Worm (Caenorhabditis elegans) whole organism, L4 larva: Measurements from ENCODE around the gene dhhc-8.

ENCODE experiments used
- F10B5.3 ChIP-seq: sonication (generic microtip); optimal IDR thresholded peaks from 2 replicates; lab custom pipeline; 2016; ENCODE audit warnings: mild to moderate bottlenecking, missing genetic modification characterization, missing compliant biosample characterization
- F49E8.2 ChIP-seq: sonication (generic microtip); optimal IDR thresholded peaks from 2 replicates; lab custom pipeline; 2016; ENCODE audit warnings: missing compliant biosample characterization, mild to moderate bottlenecking, missing genetic modification characterization, borderline replicate concordance
- R02D3.7 ChIP-seq: fragments of 150-350 bp; sonication (generic microtip); optimal IDR thresholded peaks from 3 replicates; lab custom pipeline; 2014; ENCODE audit warnings: missing biosample characterization, missing genetic modification characterization
- Y48G9A.11 ChIP-seq: fragments of 200-800 bp; sonication (Bioruptor generic); IDR thresholded peaks from 2 replicates; pipeline ENCODE4 v1.3.6; 2022; ENCODE audit warnings: missing genetic modification reagents, missing genetic modification characterization, missing compliant biosample characterization
- Y75B8A.6 ChIP-seq: fragments of 200-800 bp; sonication (Bioruptor generic); IDR thresholded peaks from 2 replicates; pipeline ENCODE4 v1.3.6; 2022; ENCODE audit warnings: missing genetic modification reagents, missing genetic modification characterization, missing compliant biosample characterization
- ZK337.2 ChIP-seq: fragments of 200-800 bp; sonication (Bioruptor generic); IDR thresholded peaks from 2 replicates; pipeline ENCODE4 v1.3.6; 2022; ENCODE audit warnings: missing genetic modification reagents, missing genetic modification characterization, missing compliant biosample characterization
- arid-1 ChIP-seq: fragments of 200-800 bp; sonication (Bioruptor generic); conservative IDR thresholded peaks from 2 replicates; pipeline ENCODE4 v1.3.6; 2022; ENCODE audit warnings: missing genetic modification reagents, missing genetic modification characterization, missing compliant biosample characterization
- attf-4 ChIP-seq: sonication (generic microtip); optimal IDR thresholded peaks from 3 replicates; lab custom pipeline; 2017; ENCODE audit warnings: missing biosample characterization, missing genetic modification characterization
- ceh-32 ChIP-seq: sonication (generic microtip); optimal IDR thresholded peaks from 2 replicates; lab custom pipeline; 2016; ENCODE audit warnings: mild to moderate bottlenecking, missing genetic modification characterization, missing compliant biosample characterization; ENCODE audit not compliant: poor library complexity
- ceh-62 ChIP-seq: sonication (generic microtip); optimal IDR thresholded peaks from 2 replicates; lab custom pipeline; 2017; ENCODE audit warnings: missing biosample characterization, missing genetic modification characterization
- cey-2 ChIP-seq: sonication (generic microtip); optimal IDR thresholded peaks from 3 replicates; lab custom pipeline; 2017; ENCODE audit warnings: missing genetic modification characterization, mild to moderate bottlenecking, missing compliant biosample characterization, antibody characterized with exemption, borderline replicate concordance; ENCODE audit not compliant: insufficient read depth
- daf-12 ChIP-seq: fragments of 150-350 bp; optimal IDR thresholded peaks from 2 replicates; lab custom pipeline; 2014; ENCODE audit warnings: missing biosample characterization, missing genetic modification reagents, missing genetic modification characterization
- daf-16 ChIP-seq, 3 experiments: sonication (generic microtip); optimal IDR thresholded peaks; 2 replicates each; lab custom pipeline; 2016 to 2017; ENCODE audit warnings: missing genetic modification characterization in 3 of 3, missing genetic modification reagents in 3 of 3, mild to moderate bottlenecking in 2 of 3, missing compliant biosample characterization in 2 of 3, missing biosample characterization in 1 of 3, moderate library complexity in 1 of 3
- dmd-6 ChIP-seq: fragments of 200-800 bp; sonication (Bioruptor generic); IDR thresholded peaks from 2 replicates; pipeline ENCODE4 v1.3.6; 2022; ENCODE audit warnings: missing genetic modification reagents, missing genetic modification characterization, missing compliant biosample characterization
- dmd-8 ChIP-seq: fragments of 200-800 bp; sonication (Bioruptor generic); IDR thresholded peaks from 2 replicates; pipeline ENCODE4 v1.3.6; 2022; ENCODE audit warnings: missing genetic modification characterization, missing compliant biosample characterization
- dve-1 ChIP-seq: sonication (generic microtip); optimal IDR thresholded peaks from 2 replicates; lab custom pipeline; 2017; ENCODE audit warnings: antibody characterized with exemption, mild to moderate bottlenecking, missing genetic modification characterization, missing compliant biosample characterization; ENCODE audit not compliant: insufficient read depth
- egl-27 ChIP-seq: sonication (generic microtip); optimal IDR thresholded peaks from 3 replicates; lab custom pipeline; 2017; ENCODE audit warnings: missing biosample characterization, missing genetic modification reagents, missing genetic modification characterization
- egl-43 ChIP-seq: fragments of 200-800 bp; sonication (Bioruptor generic); IDR thresholded peaks from 2 replicates; pipeline ENCODE4 v1.3.6; 2022; ENCODE audit warnings: missing genetic modification reagents, missing genetic modification characterization, missing compliant biosample characterization
- hlh-11 ChIP-seq: fragments of 200-800 bp; sonication (Bioruptor generic); optimal IDR thresholded peaks from 2 replicates; lab custom pipeline; 2018; ENCODE audit warnings: mild to moderate bottlenecking, missing genetic modification characterization, missing compliant biosample characterization
- hmg-1.1 ChIP-seq: fragments of 200-800 bp; sonication (Bioruptor generic); IDR thresholded peaks from 2 replicates; pipeline ENCODE4 v1.3.6; 2022; ENCODE audit warnings: missing genetic modification reagents, missing genetic modification characterization, missing compliant biosample characterization
- lim-7 ChIP-seq: fragments of 200-800 bp; sonication (Bioruptor generic); IDR thresholded peaks from 2 replicates; pipeline ENCODE4 v1.3.6; 2022; ENCODE audit warnings: missing genetic modification characterization, missing compliant biosample characterization
- lin-1 ChIP-seq: fragments of 200-800 bp; sonication (Bioruptor generic); IDR thresholded peaks from 2 replicates; pipeline ENCODE4 v1.3.6; 2022; ENCODE audit warnings: missing genetic modification reagents, missing genetic modification characterization, missing compliant biosample characterization
- lin-13 ChIP-seq: fragments of 150-350 bp; optimal IDR thresholded peaks from 2 replicates; lab custom pipeline; 2014; ENCODE audit warnings: missing biosample characterization, missing genetic modification reagents, missing genetic modification characterization
- lir-3 ChIP-seq: sonication (generic microtip); optimal IDR thresholded peaks from 2 replicates; lab custom pipeline; 2016; ENCODE audit warnings: mild to moderate bottlenecking, missing genetic modification characterization, missing compliant biosample characterization
- lsy-2 ChIP-seq, 2 experiments: fragments of 150-350 bp in 1 of 2; sonication (generic microtip) in 1 of 2; optimal IDR thresholded peaks; 2 replicates each; lab custom pipeline; 2014 to 2017; ENCODE audit warnings: missing biosample characterization in 2 of 2, missing genetic modification characterization in 2 of 2
- madf-9 ChIP-seq: fragments of 200-800 bp; sonication (Bioruptor generic); conservative IDR thresholded peaks from 2 replicates; pipeline ENCODE4 v1.3.6; 2022; ENCODE audit warnings: missing genetic modification reagents, missing genetic modification characterization, missing compliant biosample characterization
- mes-2 ChIP-seq: sonication (generic microtip); optimal IDR thresholded peaks from 2 replicates; lab custom pipeline; 2016; ENCODE audit warnings: missing genotype, mild to moderate bottlenecking, missing genetic modification characterization, missing compliant biosample characterization; ENCODE audit not compliant: poor library complexity, severe bottlenecking
- mxl-2 ChIP-seq: fragments of 200-800 bp; sonication (Bioruptor generic); conservative IDR thresholded peaks from 2 replicates; pipeline ENCODE4 v1.3.6; 2022; ENCODE audit warnings: missing genetic modification reagents, missing genetic modification characterization, missing compliant biosample characterization
- mxl-3 ChIP-seq: fragments of 200-800 bp; sonication (Bioruptor generic); optimal IDR thresholded peaks from 2 replicates; lab custom pipeline; 2018; ENCODE audit warnings: mild to moderate bottlenecking, missing genetic modification characterization, missing compliant biosample characterization
- nhr-102 ChIP-seq: sonication (generic microtip); optimal IDR thresholded peaks from 2 replicates; lab custom pipeline; 2016; ENCODE audit warnings: mild to moderate bottlenecking, missing genetic modification characterization, moderate library complexity, missing compliant biosample characterization
- nhr-11 ChIP-seq: fragments of 150-350 bp; optimal IDR thresholded peaks from 2 replicates; lab custom pipeline; 2014; ENCODE audit warnings: missing biosample characterization, missing genetic modification characterization
- nhr-111 ChIP-seq: fragments of 200-800 bp; sonication (Bioruptor generic); optimal IDR thresholded peaks from 2 replicates; lab custom pipeline; 2018; ENCODE audit warnings: mild to moderate bottlenecking, missing genetic modification characterization, missing compliant biosample characterization
- nhr-237 ChIP-seq: sonication (generic microtip); optimal IDR thresholded peaks from 2 replicates; lab custom pipeline; 2017; ENCODE audit warnings: missing biosample characterization, missing genetic modification characterization
- nhr-28 ChIP-seq: fragments of 150-350 bp; optimal IDR thresholded peaks from 2 replicates; lab custom pipeline; 2014; ENCODE audit warnings: missing biosample characterization, missing genetic modification characterization
- nhr-41 ChIP-seq: fragments of 200-800 bp; sonication (Bioruptor generic); IDR thresholded peaks from 2 replicates; pipeline ENCODE4 v1.3.6; 2022; ENCODE audit warnings: missing genetic modification reagents, missing genetic modification characterization, missing compliant biosample characterization
- nhr-48 ChIP-seq: sonication (generic microtip); optimal IDR thresholded peaks from 2 replicates; lab custom pipeline; 2016; ENCODE audit warnings: mild to moderate bottlenecking, missing genetic modification characterization, missing compliant biosample characterization
- nhr-77 ChIP-seq: fragments of 150-350 bp; optimal IDR thresholded peaks from 2 replicates; lab custom pipeline; 2014; ENCODE audit warnings: missing biosample characterization, missing genetic modification characterization
- pqm-1 ChIP-seq: sonication (generic microtip); optimal IDR thresholded peaks from 2 replicates; lab custom pipeline; 2017; ENCODE audit warnings: missing biosample characterization, missing genetic modification characterization
- saeg-2 ChIP-seq: fragments of 200-800 bp; sonication (Bioruptor generic); IDR thresholded peaks from 2 replicates; pipeline ENCODE4 v1.3.6; 2022; ENCODE audit warnings: missing genetic modification reagents, missing genetic modification characterization, missing compliant biosample characterization
- set-16 ChIP-seq: fragments of 200-800 bp; sonication (Bioruptor generic); IDR thresholded peaks from 2 replicates; pipeline ENCODE4 v1.3.6; 2022; ENCODE audit warnings: missing genetic modification reagents, missing genetic modification characterization, missing compliant biosample characterization
- snpc-4 ChIP-seq: fragments of 150-350 bp; optimal IDR thresholded peaks from 2 replicates; lab custom pipeline; 2014; ENCODE audit warnings: missing biosample characterization, missing genetic modification characterization
- tag-97 ChIP-seq: fragments of 200-800 bp; sonication (Bioruptor generic); IDR thresholded peaks from 2 replicates; pipeline ENCODE4 v1.3.6; 2022; ENCODE audit warnings: missing genetic modification characterization, missing compliant biosample characterization
- unc-130 ChIP-seq: sonication (generic microtip); optimal IDR thresholded peaks from 2 replicates; lab custom pipeline; 2016; ENCODE audit warnings: missing genetic modification reagents, missing genetic modification characterization, missing compliant biosample characterization
- unc-62 ChIP-seq, 3 experiments: fragments of 150-350 bp in 1 of 3; sonication (generic microtip); optimal IDR thresholded peaks in 2 of 3; peaks in 1 of 3; 1 replicate in 1 of 3; 2 replicates in 2 of 3; lab custom pipeline; 2014 to 2017; ENCODE audit warnings: missing biosample characterization in 3 of 3, missing genetic modification characterization in 3 of 3, missing genetic modification reagents in 3 of 3, missing genotype in 1 of 3
- zag-1 ChIP-seq: fragments of 150-350 bp; optimal IDR thresholded peaks from 2 replicates; lab custom pipeline; 2014; ENCODE audit warnings: missing biosample characterization, missing genetic modification characterization

The dhhc-8 gene

ce11 chrIII:13069416-13069815 is 38.0 kb upstream of the dhhc-8 start:
- TF ChIP-seq R02D3.7 (tag; lab: Kevin White, UChicago) (no peak), ceh-62 (tag; lab: Kevin White, UChicago) (no peak), pqm-1 (tag; lab: Kevin White, UChicago) (peak; percentile 3), hlh-11 (tag; lab: Kevin White, UChicago) (peak; percentile 11), nhr-28 (tag; lab: Kevin White, UChicago) (peak; percentile 66), nhr-77 (tag; lab: Kevin White, UChicago) (peak; percentile 12), lsy-2 (tag; optimal IDR thresholded peaks at IDR 0.05; lab: Kevin White, UChicago) (peak in 1 of 2 experiments; percentile 17), dve-1 (tag; lab: Kevin White, UChicago) (peak; percentile 13), lin-1 (GFP tag; lab: Robert Waterston, UW) (no peak), daf-16 (GFP tag; optimal IDR thresholded peaks at IDR 0.05; lab: Kevin White, UChicago) (no peak), daf-16 (tag; optimal IDR thresholded peaks at IDR 0.05; lab: Kevin White, UChicago) (peak; percentile 76)

DNA sequence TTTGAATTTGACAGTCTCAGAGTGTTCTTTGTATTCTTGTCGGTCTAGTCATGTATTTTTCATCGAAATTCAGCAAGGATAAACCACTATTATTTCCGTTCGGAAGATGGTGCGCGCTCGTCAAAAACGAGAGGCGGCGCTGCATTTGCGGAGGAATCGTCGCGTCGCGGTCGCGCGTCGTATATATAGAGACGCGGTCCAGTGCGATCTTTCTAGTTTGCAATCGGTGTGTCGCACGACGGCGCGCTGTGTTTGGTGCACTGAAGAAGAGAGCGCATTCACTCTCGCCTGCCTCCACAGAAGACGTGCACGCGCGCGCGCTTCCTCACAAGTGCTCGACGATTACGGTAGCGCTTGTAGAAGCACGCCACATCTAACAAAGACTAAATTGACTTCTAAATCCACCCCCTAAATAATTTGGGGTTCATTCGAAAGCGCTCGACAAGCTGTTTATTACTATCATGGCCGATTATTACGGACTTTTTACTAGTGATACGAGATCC is 36.8 kb upstream of the dhhc-8 start, which contains the start of gene Y39E4B.6:
Gene Y39E4B.6 (plus strand): TSS at position 209 of the 503 bp plus-strand sequence.
- TF ChIP-seq lin-1 (GFP tag; lab: Robert Waterston, UW): peak; percentile 68; the same call in 1 of the 2 replicates
- TF ChIP-seq unc-130 (GFP tag; lab: Kevin White, UChicago): peak; percentile 28
- peak; percentile 12 for TF ChIP-seq lir-3 (tag; lab: Kevin White, UChicago)
- no peak for TF ChIP-seq zag-1 (tag; lab: Kevin White, UChicago)
- TF ChIP-seq dmd-8 (GFP tag; lab: Robert Waterston, UW): 0 out of 2 replicates have a peak, but pooled peaks have one; percentile 50
- TF ChIP-seq lin-13: peak; percentile 92
- TF ChIP-seq egl-43 (GFP tag; lab: Robert Waterston, UW): peak; percentile 90
- TF ChIP-seq cey-2 (tag; lab: Kevin White, UChicago): no peak
- peak; percentile 10 for TF ChIP-seq pqm-1 (tag; lab: Kevin White, UChicago)
- TF ChIP-seq snpc-4: peak; percentile 64
- peak; percentile 90 for TF ChIP-seq mes-2 (tag; lab: Kevin White, UChicago)
- TF ChIP-seq hlh-11 (tag; lab: Kevin White, UChicago): peak; percentile 98
- no peak for TF ChIP-seq nhr-111 (GFP tag; lab: Kevin White, UChicago)
- no peak for TF ChIP-seq Y75B8A.6
- peak; percentile 63; the same call in 1 of the 2 replicates for TF ChIP-seq mxl-2 (GFP tag; lab: Robert Waterston, UW)
- TF ChIP-seq daf-12 (tag; lab: Kevin White, UChicago): no peak
- TF ChIP-seq lim-7 (GFP tag; lab: Robert Waterston, UW): peak; percentile 62; the same call in 1 of the 2 replicates
- no peak for TF ChIP-seq ceh-32 (tag; lab: Kevin White, UChicago)
- peak in 1 of 2 experiments; percentile 100 for TF ChIP-seq unc-62 (GFP tag; optimal IDR thresholded peaks at IDR 0.05 in 1 of 2; lab: Kevin White, UChicago)
- no peak for TF ChIP-seq unc-62 (tag; optimal IDR thresholded peaks at IDR 0.05; lab: Kevin White, UChicago)
- TF ChIP-seq nhr-41 (GFP tag; lab: Robert Waterston, UW): peak; percentile 77; the same call in 1 of the 2 replicates
- TF ChIP-seq saeg-2 (GFP tag; lab: Robert Waterston, UW): peak; percentile 79; the same call in 1 of the 2 replicates
- no peak for TF ChIP-seq egl-27 (tag; lab: Kevin White, UChicago)
- TF ChIP-seq F49E8.2 (tag; lab: Kevin White, UChicago): no peak
- TF ChIP-seq mxl-3 (GFP tag; lab: Kevin White, UChicago): peak; percentile 97
- peak; percentile 88 for TF ChIP-seq nhr-102 (tag; lab: Kevin White, UChicago)
- peak; percentile 98 for TF ChIP-seq dmd-6 (GFP tag; lab: Robert Waterston, UW)
- TF ChIP-seq F10B5.3: no peak
- no peak for TF ChIP-seq ceh-62 (tag; lab: Kevin White, UChicago)
- TF ChIP-seq nhr-48 (tag; lab: Kevin White, UChicago): peak; percentile 86
- peak; percentile 71; the same call in 1 of the 2 replicates for TF ChIP-seq arid-1
- TF ChIP-seq hmg-1.1: peak; percentile 98
- peak; percentile 96 for TF ChIP-seq nhr-11 (tag; lab: Kevin White, UChicago)
- no peak for TF ChIP-seq ZK337.2
- peak; percentile 57 for TF ChIP-seq nhr-237 (tag; lab: Kevin White, UChicago)
- TF ChIP-seq set-16 (GFP tag; lab: Robert Waterston, UW): peak; percentile 97
- no peak for TF ChIP-seq attf-4 (tag; lab: Kevin White, UChicago)
- TF ChIP-seq dve-1 (tag; lab: Kevin White, UChicago): peak; percentile 95
- peak; percentile 96 for TF ChIP-seq madf-9 (GFP tag; lab: Robert Waterston, UW)
- peak; percentile 88 to 91 for TF ChIP-seq lsy-2 (tag; optimal IDR thresholded peaks at IDR 0.05; lab: Kevin White, UChicago)
- no peak for TF ChIP-seq tag-97 (GFP tag; lab: Robert Waterston, UW)
- 0 out of 2 replicates have a peak, but pooled peaks have one; percentile 15 for TF ChIP-seq Y48G9A.11 (GFP tag; lab: Robert Waterston, UW)
